Fruit fly (Drosophila melanogaster): Measurements from ENCODE around the gene TotB.

DNA sequence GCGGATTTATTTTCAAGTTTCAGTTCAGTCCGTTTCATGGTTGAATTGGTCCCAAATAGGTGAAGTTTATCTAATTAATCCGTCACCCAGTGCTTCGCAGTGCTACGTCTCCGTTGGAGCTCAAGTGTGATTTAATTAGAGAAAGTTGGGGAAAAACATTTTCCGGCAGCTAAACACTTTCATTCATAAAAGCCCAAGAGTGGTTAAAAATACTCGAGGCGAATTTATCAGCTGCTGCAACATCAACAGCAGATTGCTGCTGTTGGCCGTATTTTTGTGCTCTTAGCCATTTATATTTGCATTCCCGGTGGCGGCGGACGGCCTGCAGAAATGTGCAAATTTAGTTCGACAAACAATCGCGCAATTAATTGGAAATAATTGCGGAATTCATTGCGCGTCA lies 27.9 kb downstream of the TotB start, which contains the start of gene Grik:
- no peak for TF ChIP-seq N (GFP tag; optimal IDR thresholded peaks at IDR 0.05)
- TF ChIP-seq Dfd (GFP tag; optimal IDR thresholded peaks at IDR 0.05) = no peak
- no peak for TF ChIP-seq CG32264 (GFP tag; optimal IDR thresholded peaks at IDR 0.05)
- no peak for TF ChIP-seq Hr78 (GFP tag; optimal IDR thresholded peaks at IDR 0.05)
- TF ChIP-seq Vsx2 (GFP tag; optimal IDR thresholded peaks at IDR 0.05; ENCODE audit: partially characterized antibody) = no peak
- TF ChIP-seq pan (optimal IDR thresholded peaks at IDR 0.05) = no peak
- no peak for TF ChIP-seq OdsH (GFP tag; optimal IDR thresholded peaks at IDR 0.05)
- no peak for TF ChIP-seq GATAd (GFP tag; optimal IDR thresholded peaks at IDR 0.05)
- TF ChIP-seq psq (GFP tag; optimal IDR thresholded peaks at IDR 0.05) = no peak
- no peak for TF ChIP-seq h (GFP tag; optimal IDR thresholded peaks at IDR 0.05)
- no peak for TF ChIP-seq Mio (GFP tag; optimal IDR thresholded peaks at IDR 0.05)
- TF ChIP-seq woc (GFP tag; optimal IDR thresholded peaks at IDR 0.05) = no peak
- TF ChIP-seq ey (GFP tag; optimal IDR thresholded peaks at IDR 0.05) = no peak
- no peak for TF ChIP-seq Myc (optimal IDR thresholded peaks at IDR 0.05)
